Worm (Caenorhabditis elegans): ENCODE results near the gene Y67D8A.2.
A peak's percentile ranks its signal among the peaks of the same experiment; 100 is the strongest.

Y67D8A.2 gene

DNA sequence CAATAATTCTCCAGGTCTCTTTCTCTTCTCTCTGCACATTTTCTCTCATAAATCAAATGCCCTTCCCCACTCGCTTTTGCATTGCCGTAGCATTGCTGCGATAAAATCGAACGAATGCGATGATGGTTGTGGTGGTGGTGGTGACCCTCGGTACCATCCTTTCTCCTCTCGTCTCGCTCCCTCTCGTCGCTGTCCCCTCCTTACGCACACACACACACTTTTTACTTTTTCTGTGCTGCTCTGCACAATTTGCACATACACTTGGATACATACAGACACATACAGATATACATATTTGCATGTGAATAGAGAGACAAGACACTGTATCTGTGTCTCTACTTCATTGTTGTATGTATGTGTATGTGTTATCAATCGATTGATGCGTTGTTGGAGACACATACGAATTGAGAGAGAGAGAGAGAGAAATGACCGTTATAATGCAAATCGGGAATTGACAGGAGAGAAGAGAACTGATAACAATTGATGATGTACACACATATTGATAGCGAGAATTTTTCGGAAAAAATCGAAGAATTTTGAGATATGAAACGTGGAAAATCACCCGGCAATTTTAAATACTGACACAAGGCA lies 5.4 kb downstream of the Y67D8A.2 start (continued):
- TF ChIP-seq nfyb-1 (GFP tag; IDR thresholded peaks at IDR 0.05) (no peak), tbp1 (GFP tag; optimal IDR thresholded peaks at IDR 0.05) (peak; percentile 20), unc-62 (GFP tag; optimal IDR thresholded peaks at IDR 0.05) (peak; percentile 61), lir-1 (GFP tag; conservative IDR thresholded peaks at IDR 0.05) (peak; percentile 5; the same call in 1 of the 2 replicates), B0336.3 (GFP tag; IDR thresholded peaks at IDR 0.05) (peak; percentile 53; the same call in 1 of the 2 replicates), efl-1 (GFP tag; optimal IDR thresholded peaks at IDR 0.05) (no peak), snpc-4 (GFP tag; optimal IDR thresholded peaks at IDR 0.05) (no peak), snpc-4 (tag; optimal IDR thresholded peaks at IDR 0.05) (peak in 2 of 4 experiments; percentile 42 to 47), nhr-80 (tag; optimal IDR thresholded peaks at IDR 0.05) (peak; percentile 98), ets-4 (GFP tag; optimal IDR thresholded peaks at IDR 0.05) (peak; percentile 77), nhr-90 (tag; optimal IDR thresholded peaks at IDR 0.05) (peak; percentile 64), attf-5 (GFP tag; optimal IDR thresholded peaks at IDR 0.05) (peak; percentile 59)

DNA sequence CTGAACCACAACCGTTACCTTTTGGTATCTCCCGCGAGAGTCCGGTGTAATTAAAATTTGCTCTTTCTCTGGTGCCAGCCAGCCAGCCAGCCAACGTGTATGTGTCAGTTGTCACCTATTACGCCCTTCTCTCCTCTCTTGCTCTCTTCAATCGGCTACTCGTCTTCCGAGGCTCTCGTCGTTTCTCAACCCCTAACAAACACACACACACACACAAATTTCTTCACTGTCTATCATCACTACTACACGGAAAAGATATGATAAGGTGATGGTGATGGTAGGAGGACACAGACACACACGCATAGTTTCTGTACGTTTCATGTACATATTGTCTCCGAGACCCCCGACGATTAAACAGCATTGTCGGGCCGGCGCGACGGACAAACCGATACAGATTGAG lies 9.4 kb downstream of the Y67D8A.2 start:
- TF ChIP-seq let-607 (tag; optimal IDR thresholded peaks at IDR 0.05) (peak; percentile 20 to 76), repo-1 (tag; optimal IDR thresholded peaks at IDR 0.05) (no peak), nhr-90 (tag; optimal IDR thresholded peaks at IDR 0.05) (no peak), athp-1 (tag; optimal IDR thresholded peaks at IDR 0.05) (no peak), madf-8 (GFP tag; conservative IDR thresholded peaks at IDR 0.05) (no peak), ceh-40 (GFP tag; IDR thresholded peaks at IDR 0.05) (no peak), hmg-20 (GFP tag; IDR thresholded peaks at IDR 0.05) (no peak), Y67H2A.10 (GFP tag; conservative IDR thresholded peaks at IDR 0.05) (no peak), nfya-2 (GFP tag; IDR thresholded peaks at IDR 0.05) (no peak), nhr-80 (tag; optimal IDR thresholded peaks at IDR 0.05) (peak; percentile 85), rpc-1 (optimal IDR thresholded peaks at IDR 0.05) (no peak), rpc-1 (tag; optimal IDR thresholded peaks at IDR 0.05) (no peak), madf-10 (tag; optimal IDR thresholded peaks at IDR 0.05) (no peak), ceh-100 (GFP tag; IDR thresholded peaks at IDR 0.05) (no peak), snpc-3.4 (tag; optimal IDR thresholded peaks at IDR 0.05) (no peak), zfh-2 (GFP tag; conservative IDR thresholded peaks at IDR 0.05) (0 out of 2 replicates have a peak, but pooled peaks have one; percentile 12), attf-5 (GFP tag; optimal IDR thresholded peaks at IDR 0.05) (peak; percentile 6), F55B11.4 (tag; optimal IDR thresholded peaks at IDR 0.05; ENCODE audit: borderline replicate concordance, insufficient read depth) (no peak), lsy-27 (tag; optimal IDR thresholded peaks at IDR 0.05; ENCODE audit: borderline replicate concordance, insufficient read depth) (no peak), unc-130 (GFP tag; optimal IDR thresholded peaks at IDR 0.05) (no peak), fkh-3 (tag; optimal IDR thresholded peaks at IDR 0.05) (no peak), hrde-1 (tag; optimal IDR thresholded peaks at IDR 0.05; ENCODE audit: borderline replicate concordance) (no peak), F52B5.7 (tag; optimal IDR thresholded peaks at IDR 0.05) (no peak), ekl-4 (GFP tag; IDR thresholded peaks at IDR 0.05) (no peak), atf-7 (tag; optimal IDR thresholded peaks at IDR 0.05) (no peak), cebp-1 (GFP tag; IDR thresholded peaks at IDR 0.05) (no peak), cebp-1 (tag; optimal IDR thresholded peaks at IDR 0.05) (peak; percentile 17), nhr-120 (GFP tag; IDR thresholded peaks at IDR 0.05) (no peak), hmg-1.2 (GFP tag; IDR thresholded peaks at IDR 0.05) (no peak), F39B2.1 (GFP tag; IDR thresholded peaks at IDR 0.05) (no peak), ets-4 (GFP tag; optimal IDR thresholded peaks at IDR 0.05) (peak; percentile 29), snpc-1.3 (tag; optimal IDR thresholded peaks at IDR 0.05; ENCODE audit: insufficient read depth) (no peak), egrh-3 (GFP tag; IDR thresholded peaks at IDR 0.05) (no peak), ceh-27 (GFP tag; optimal IDR thresholded peaks at IDR 0.05) (no peak), K11D2.4 (GFP tag; IDR thresholded peaks at IDR 0.05) (no peak), ztf-28 (GFP tag; IDR thresholded peaks at IDR 0.05) (no peak), ztf-22 (GFP tag; optimal IDR thresholded peaks at IDR 0.05) (no peak), mel-28 (tag; optimal IDR thresholded peaks at IDR 0.05; ENCODE audit: borderline replicate concordance) (no peak), madf-3 (GFP tag; IDR thresholded peaks at IDR 0.05) (no peak)

Data from whole organism, young adult.